Fruit fly (Drosophila melanogaster): ENCODE measurements around the gene Mct1.

- TF ChIP-seq Snoo (tag; optimal IDR thresholded peaks at IDR 0.05) (no peak), CG10348 (GFP tag; IDR thresholded peaks at IDR 0.05) (no peak), CG14655 (GFP tag; optimal IDR thresholded peaks at IDR 0.05) (no peak), Ets98B (GFP tag; IDR thresholded peaks at IDR 0.05) (no peak), CG8301 (tag; optimal IDR thresholded peaks at IDR 0.05) (no peak), D1 (tag; optimal IDR thresholded peaks at IDR 0.05) (no peak), CG4496 (GFP tag; IDR thresholded peaks at IDR 0.05) (no peak), CG9948 (tag; optimal IDR thresholded peaks at IDR 0.05) (no peak), CG12605 (GFP tag; IDR thresholded peaks at IDR 0.05) (no peak), CG13204 (GFP tag; optimal IDR thresholded peaks at IDR 0.05) (no peak), CG17806 (tag; optimal IDR thresholded peaks at IDR 0.05) (no peak), CG32121 (GFP tag; IDR thresholded peaks at IDR 0.05) (no peak), CG15710 (tag; optimal IDR thresholded peaks at IDR 0.05) (no peak)
Observed at dm6 chrX:2218455-2218854, 29.5 kb downstream of the Mct1 start.
